Fruit fly (Drosophila melanogaster): ENCODE measurements around the gene DEF8.

- TF ChIP-seq EcR (GFP tag; optimal IDR thresholded peaks at IDR 0.05) (no peak), usp (GFP tag; optimal IDR thresholded peaks at IDR 0.05) (no peak), CG8478 (optimal IDR thresholded peaks at IDR 0.05) (no peak), psq (optimal IDR thresholded peaks at IDR 0.05) (no peak), pan (optimal IDR thresholded peaks at IDR 0.05) (no peak)
Measured at dm6 chr3L:12083861-12084260, 48.1 kb upstream of the DEF8 start.

Measured in whole organism.